Fruit fly (Drosophila melanogaster): ENCODE data around the gene CG9570.

DNA sequence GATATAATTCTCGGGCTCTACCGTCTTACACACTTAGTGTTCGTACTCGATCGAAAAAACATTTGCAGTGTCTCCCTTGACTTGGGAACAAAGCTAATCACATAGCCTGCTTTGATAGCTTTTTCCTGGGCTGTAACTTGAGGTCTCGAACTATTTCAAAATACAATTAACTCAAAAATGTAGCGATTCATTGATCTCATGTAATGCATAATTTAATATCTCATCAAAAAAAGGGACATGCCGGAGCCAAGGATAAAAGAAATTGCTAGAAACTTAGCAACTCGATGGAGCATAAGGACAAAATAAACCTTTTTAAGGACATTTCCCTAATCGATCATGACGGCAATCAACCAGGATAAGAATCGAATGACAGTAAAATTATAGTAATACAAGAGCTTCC lies 49.1 kb upstream of the CG9570 start, which contains the start of gene lky:
- TF ChIP-seq cnc (optimal IDR thresholded peaks at IDR 0.05) (no peak), CG1620 (GFP tag; optimal IDR thresholded peaks at IDR 0.05) (no peak), CG11617 (GFP tag; optimal IDR thresholded peaks at IDR 0.05) (no peak), pad (GFP tag; optimal IDR thresholded peaks at IDR 0.05) (no peak), Hr96 (GFP tag; optimal IDR thresholded peaks at IDR 0.05) (no peak), CG5204 (GFP tag; optimal IDR thresholded peaks at IDR 0.05) (no peak), CG7045 (GFP tag; optimal IDR thresholded peaks at IDR 0.05) (no peak), Mnt (GFP tag; optimal IDR thresholded peaks at IDR 0.05) (no peak), ovo (GFP tag; optimal IDR thresholded peaks at IDR 0.05) (no peak), kay (GFP tag; ENCODE audit: borderline replicate concordance) (no peak), CG12768 (GFP tag; optimal IDR thresholded peaks at IDR 0.05) (no peak), Clk (GFP tag; optimal IDR thresholded peaks at IDR 0.05) (no peak), CG33017 (tag; optimal IDR thresholded peaks at IDR 0.05) (no peak), tj (GFP tag; optimal IDR thresholded peaks at IDR 0.05) (no peak)

Measured in whole organism, adult.